Worm (Caenorhabditis elegans): Measurements from ENCODE around the gene arcp-1.

The arcp-1 gene

DNA sequence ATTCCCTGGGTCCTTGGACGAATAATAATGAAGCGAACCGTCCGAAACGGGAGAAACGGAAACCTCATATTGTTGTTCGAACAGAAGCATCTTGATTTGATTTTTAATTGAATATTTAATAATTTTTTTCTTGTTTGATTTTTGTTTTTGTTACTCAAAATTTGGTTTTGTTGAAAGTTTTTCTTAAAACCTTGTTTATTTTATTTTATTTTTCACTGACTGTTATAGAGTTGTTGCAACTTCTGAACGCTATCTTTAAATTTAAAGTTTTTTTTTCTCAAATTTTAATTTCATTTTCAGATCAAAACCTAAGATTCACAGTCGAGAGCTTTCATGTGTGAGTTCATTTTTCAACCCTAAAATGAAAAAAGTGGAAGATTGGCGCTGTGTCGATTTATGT, 50.2 kb downstream of the arcp-1 start, which contains the start of gene alkb-8:
TSS of gene alkb-8 (plus strand) at position 301 of the 400 bp plus-strand sequence.
- TF ChIP-seq W03F9.2 (tag; optimal IDR thresholded peaks at IDR 0.05) (no peak), dao-5 (tag; optimal IDR thresholded peaks at IDR 0.05) (no peak), him-1 (tag; optimal IDR thresholded peaks at IDR 0.05) (no peak)

- TF ChIP-seq dao-5 (tag; optimal IDR thresholded peaks at IDR 0.05) = no peak
- TF ChIP-seq him-1 (tag; optimal IDR thresholded peaks at IDR 0.05) = no peak
Measured at ce11 chrIII:3706586-3706985, 52.6 kb downstream of the arcp-1 start, which contains the start of gene dph-1. TSS of gene dph-1 (plus strand) at chrIII:3706886.

- TF ChIP-seq W03F9.2 (tag; optimal IDR thresholded peaks at IDR 0.05) (no peak), him-1 (tag; optimal IDR thresholded peaks at IDR 0.05) (no peak), dao-5 (tag; optimal IDR thresholded peaks at IDR 0.05) (no peak)
Measured at ce11 chrIII:3704967-3705366, 54.2 kb downstream of the arcp-1 start, which contains the start of gene wdr-5.1. TSS of gene wdr-5.1 (plus strand) at chrIII:3705285.

- TF ChIP-seq dao-5 (tag; optimal IDR thresholded peaks at IDR 0.05) (no peak), W03F9.2 (tag; optimal IDR thresholded peaks at IDR 0.05) (peak; percentile 45), him-1 (tag; optimal IDR thresholded peaks at IDR 0.05) (no peak)
Measured at ce11 chrIII:3703397-3703796, 55.8 kb downstream of the arcp-1 start, which contains the start of gene C14B1.3. TSS of gene C14B1.3 (plus strand) at chrIII:3703564.

DNA sequence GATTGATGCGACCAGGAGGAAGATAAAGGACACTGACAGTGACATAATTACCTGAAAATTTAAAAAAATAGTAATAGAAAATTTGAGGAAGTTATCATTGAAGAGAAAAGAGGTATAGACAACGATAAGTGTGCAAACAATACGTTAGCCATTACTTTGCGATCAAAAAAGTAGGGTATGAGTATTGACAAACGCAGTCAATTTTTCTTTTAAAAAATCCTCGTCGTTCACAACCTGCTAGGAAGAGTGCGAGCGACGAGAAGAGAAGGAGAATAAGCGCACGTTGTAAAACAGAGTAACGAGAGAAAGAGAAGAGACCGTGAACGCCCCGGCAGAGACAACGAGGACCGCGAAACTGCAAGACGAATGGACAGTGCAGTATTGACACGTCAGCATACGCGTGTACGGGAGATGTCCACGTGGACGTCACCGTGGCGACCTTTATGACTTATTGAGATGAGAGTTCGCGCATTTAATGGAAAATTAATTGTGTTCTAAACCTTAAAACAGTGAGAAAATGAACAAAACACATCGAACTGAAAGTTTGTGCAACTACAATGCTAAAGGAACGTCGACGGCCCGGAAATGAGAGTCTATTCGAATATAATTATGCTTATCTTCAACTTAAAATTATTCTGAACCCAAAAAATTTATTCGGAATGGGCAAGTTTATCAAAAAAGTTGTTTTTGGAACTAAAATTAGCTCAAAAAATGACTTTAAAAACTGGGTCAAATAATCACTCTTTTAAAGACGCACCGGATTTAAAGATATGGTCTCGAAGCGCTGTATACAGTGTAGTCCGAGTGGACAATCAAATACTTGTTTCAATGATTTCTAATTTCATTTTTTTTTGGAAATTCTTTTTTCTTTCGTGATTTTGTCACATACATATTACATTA, 57.6 kb downstream of the arcp-1 start, which contains the start of the genes pdi-1 and C14B1.2:
TSS of gene pdi-1 (minus strand) at position 51 of the 900 bp plus-strand sequence.
TSS of gene C14B1.2 (plus strand) at position 850 of the 900 bp plus-strand sequence.
- TF ChIP-seq dao-5 (tag; optimal IDR thresholded peaks at IDR 0.05) (no peak), him-1 (tag; optimal IDR thresholded peaks at IDR 0.05) (no peak), W03F9.2 (tag; optimal IDR thresholded peaks at IDR 0.05) (no peak)

DNA sequence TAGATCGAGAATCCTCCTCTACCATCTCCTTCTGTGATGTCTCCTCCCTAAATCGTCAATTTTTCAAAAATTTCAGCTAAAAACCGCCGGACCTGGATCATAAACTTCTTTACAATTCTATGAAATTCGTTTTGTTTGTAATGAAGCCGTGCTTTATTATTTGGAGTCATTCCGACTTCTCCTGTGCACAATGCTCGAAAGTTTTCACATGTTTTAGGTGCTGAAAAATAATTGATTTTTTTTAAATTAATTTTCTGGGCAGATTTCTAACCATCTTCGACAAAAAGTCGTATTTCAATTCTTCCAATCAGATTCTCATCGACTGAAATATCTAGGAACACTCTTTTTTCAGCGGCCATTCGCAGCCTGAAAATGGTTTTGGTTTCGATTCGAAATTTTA, 59.9 kb downstream of the arcp-1 start, which contains the start of gene cyn-9:
TSS of gene cyn-9 (minus strand) at position 366 of the 400 bp plus-strand sequence.
- TF ChIP-seq dao-5 (tag; optimal IDR thresholded peaks at IDR 0.05) = no peak
- TF ChIP-seq him-1 (tag; optimal IDR thresholded peaks at IDR 0.05) = no peak
- no peak for TF ChIP-seq W03F9.2 (tag; optimal IDR thresholded peaks at IDR 0.05)

- no peak for TF ChIP-seq him-1 (tag; optimal IDR thresholded peaks at IDR 0.05)
- TF ChIP-seq W03F9.2 (tag; optimal IDR thresholded peaks at IDR 0.05) = no peak
- TF ChIP-seq dao-5 (tag; optimal IDR thresholded peaks at IDR 0.05) = no peak
Measured at ce11 chrIII:3698366-3698765, 60.8 kb downstream of the arcp-1 start.
